Worm (Caenorhabditis elegans) whole organism, L4/young adult: ENCODE data around the gene amt-2.

Experiments
- W03F9.2 ChIP-seq: fragments of 150-350 bp; optimal IDR thresholded peaks from 2 replicates; lab custom pipeline; 2014; ENCODE audit warnings: missing biosample characterization, missing genetic modification characterization
- dao-5 ChIP-seq: sonication (generic microtip); optimal IDR thresholded peaks from 2 replicates; lab custom pipeline; 2016; ENCODE audit warnings: missing genotype, missing genetic modification characterization, moderate library complexity, missing compliant biosample characterization
- him-1 ChIP-seq: sonication (generic microtip); optimal IDR thresholded peaks from 2 replicates; lab custom pipeline; 2016; ENCODE audit warnings: missing genotype, missing genetic modification reagents, missing genetic modification characterization, missing compliant biosample characterization

DNA sequence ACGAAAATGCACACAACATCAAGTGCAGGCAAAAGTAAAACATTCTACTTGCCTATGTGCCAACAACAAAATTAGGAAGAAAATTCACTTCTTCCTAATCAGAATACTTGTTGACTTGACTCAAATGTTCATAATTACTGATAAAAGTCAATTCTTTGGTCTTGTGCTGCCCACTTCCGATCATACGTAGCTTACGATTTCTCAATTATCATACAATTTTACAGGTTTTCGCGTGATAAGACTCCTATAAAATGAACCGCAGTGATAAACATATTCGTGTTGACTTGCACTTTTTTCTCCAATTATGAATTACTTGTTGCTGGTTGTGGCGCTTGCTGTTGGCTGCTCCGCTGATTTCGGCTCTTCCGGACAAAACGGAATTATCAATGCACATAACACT lies 15.2 kb downstream of the amt-2 start, which contains the start of gene scl-2:
- TF ChIP-seq dao-5 (tag; lab: Kevin White, UChicago) (no peak), W03F9.2 (tag; lab: Kevin White, UChicago) (no peak), him-1 (tag; lab: Kevin White, UChicago) (no peak)
